Fruit fly (Drosophila melanogaster): ENCODE results near the gene Sod1.

Gene Sod1

DNA sequence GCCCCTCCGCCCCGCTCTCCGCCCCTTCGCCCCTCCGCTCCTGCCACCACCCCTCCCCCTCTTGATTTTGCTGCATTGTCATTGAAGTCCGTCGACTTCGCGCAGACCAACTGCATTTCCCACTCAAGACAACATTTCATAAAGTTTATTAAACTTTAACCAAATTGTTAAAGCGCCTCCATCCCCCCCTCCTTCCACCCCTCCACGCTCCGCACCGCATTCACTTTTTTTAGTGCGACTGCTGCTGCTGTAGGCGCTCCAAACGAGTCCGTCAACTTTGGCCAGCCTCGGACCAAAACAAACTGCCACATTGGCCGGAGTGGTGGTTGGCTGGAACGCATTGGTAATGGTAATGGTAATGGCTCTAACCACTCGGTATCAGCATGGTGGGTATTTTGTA is 25.3 kb upstream of the Sod1 start:
- peak; percentile 78 for TF ChIP-seq crol (GFP tag; IDR thresholded peaks at IDR 0.05)
- 0 out of 2 replicates have a peak, but pooled peaks have one; percentile 17 for TF ChIP-seq Drgx (GFP tag; IDR thresholded peaks at IDR 0.05)
- TF ChIP-seq Mrtf (GFP tag; IDR thresholded peaks at IDR 0.05), result no peak
- TF ChIP-seq ken (GFP tag; IDR thresholded peaks at IDR 0.05), result no peak
- 0 out of 2 replicates have a peak, but pooled peaks have one; percentile 17 for TF ChIP-seq bbx (GFP tag; IDR thresholded peaks at IDR 0.05; ENCODE audit: partially characterized antibody)

DNA sequence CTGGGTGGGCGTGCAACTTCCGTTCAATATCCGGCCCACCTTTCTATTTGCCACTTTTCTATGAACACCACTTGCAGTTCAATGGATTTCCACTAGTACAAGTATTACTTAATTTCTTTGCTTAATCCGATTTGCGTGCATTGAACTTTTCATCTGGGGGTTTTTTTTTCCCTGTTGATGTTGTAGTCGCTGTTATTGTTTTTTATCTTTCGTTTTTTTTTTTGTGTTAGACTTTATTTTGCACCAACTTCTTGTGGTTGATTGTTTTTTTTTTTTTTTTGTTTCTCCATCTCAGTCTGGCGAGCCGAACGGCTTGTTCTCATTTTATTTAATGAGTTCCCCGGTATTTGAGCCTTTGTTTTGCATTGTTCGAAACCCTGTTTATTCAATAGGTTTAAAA is 22.8 kb upstream of the Sod1 start:
- TF ChIP-seq pan (optimal IDR thresholded peaks at IDR 0.05) (no peak), pan (GFP tag; optimal IDR thresholded peaks at IDR 0.05 in 1 of 2, IDR thresholded peaks at IDR 0.05 in 1 of 2) (no peak), CG11093 (GFP tag; IDR thresholded peaks at IDR 0.05) (no peak), cg (GFP tag; optimal IDR thresholded peaks at IDR 0.05) (no peak), eve (GFP tag; optimal IDR thresholded peaks at IDR 0.05) (peak in 1 of 2 experiments; percentile 62), Myb (GFP tag; optimal IDR thresholded peaks at IDR 0.05) (no peak), Meics (GFP tag; optimal IDR thresholded peaks at IDR 0.05) (no peak), bsh (GFP tag; optimal IDR thresholded peaks at IDR 0.05) (peak in 1 of 2 experiments; percentile 2), gcm (GFP tag; optimal IDR thresholded peaks at IDR 0.05) (no peak)

DNA sequence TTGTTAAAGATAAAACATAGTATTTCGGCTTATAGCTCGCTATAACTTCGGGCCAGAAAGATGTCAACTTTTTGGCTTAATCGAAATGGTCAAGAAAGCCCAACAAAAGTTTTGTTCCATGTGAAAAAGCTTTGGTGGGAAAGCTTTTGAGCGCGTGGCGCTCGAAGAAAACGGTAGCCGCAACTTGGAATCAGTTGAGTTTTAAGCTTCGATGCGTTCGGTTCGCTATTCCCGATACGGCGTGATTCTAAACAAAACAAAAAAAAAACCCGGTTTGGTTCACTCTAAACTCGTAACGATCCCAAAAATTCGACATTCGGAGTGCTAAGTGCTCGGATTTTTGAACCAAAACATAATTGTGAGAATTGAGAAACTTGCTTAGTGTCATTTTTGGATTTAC is 22.3 kb upstream of the Sod1 start, which contains the start of gene IRSp53:
TSS of gene IRSp53 (plus strand) at position 204 of the 400 bp plus-strand sequence.
- TF ChIP-seq CG13287 (GFP tag; IDR thresholded peaks at IDR 0.05; ENCODE audit: partially characterized antibody), result peak; percentile 31; the same call in 1 of the 2 replicates
- no peak for TF ChIP-seq esg (GFP tag; conservative IDR thresholded peaks at IDR 0.05)
- peak; percentile 11 for TF ChIP-seq caup (GFP tag; optimal IDR thresholded peaks at IDR 0.05; ENCODE audit: severe bottlenecking)
- TF ChIP-seq Neu2 (GFP tag; optimal IDR thresholded peaks at IDR 0.05; ENCODE audit: borderline replicate concordance), result no peak
- 0 out of 2 replicates have a peak, but pooled peaks have one; percentile 17 for TF ChIP-seq Bgb (GFP tag; IDR thresholded peaks at IDR 0.05; ENCODE audit: partially characterized antibody)
- TF ChIP-seq ind (GFP tag; optimal IDR thresholded peaks at IDR 0.05), result no peak
- no peak for TF ChIP-seq HmgZ (tag; optimal IDR thresholded peaks at IDR 0.05)
- TF ChIP-seq CG13296 (GFP tag; optimal IDR thresholded peaks at IDR 0.05), result no peak
- TF ChIP-seq CG12942 (GFP tag; optimal IDR thresholded peaks at IDR 0.05), result no peak
- TF ChIP-seq Dek (tag; optimal IDR thresholded peaks at IDR 0.05), result no peak
- no peak for TF ChIP-seq fd102C (GFP tag; optimal IDR thresholded peaks at IDR 0.05)
- no peak for TF ChIP-seq unpg (GFP tag; optimal IDR thresholded peaks at IDR 0.05)
- no peak for TF ChIP-seq CG34376 (GFP tag; optimal IDR thresholded peaks at IDR 0.05)
- peak; percentile 37 for TF ChIP-seq sqz (GFP tag; optimal IDR thresholded peaks at IDR 0.05)
- TF ChIP-seq Jarid2 (GFP tag; optimal IDR thresholded peaks at IDR 0.05), result peak; percentile 79
- no peak for TF ChIP-seq ara (GFP tag; IDR thresholded peaks at IDR 0.05)
- TF ChIP-seq corto (GFP tag; optimal IDR thresholded peaks at IDR 0.05), result peak; percentile 0
- TF ChIP-seq lbe (GFP tag; optimal IDR thresholded peaks at IDR 0.05), result no peak
- no peak for TF ChIP-seq Atf-2 (GFP tag; optimal IDR thresholded peaks at IDR 0.05)
- no peak for TF ChIP-seq CG13424 (tag; optimal IDR thresholded peaks at IDR 0.05)
- TF ChIP-seq tna (GFP tag; IDR thresholded peaks at IDR 0.05; ENCODE audit: partially characterized antibody), result peak; percentile 38; the same call in 1 of the 2 replicates
- peak; percentile 51; the same call in 1 of the 2 replicates for TF ChIP-seq ato (GFP tag; IDR thresholded peaks at IDR 0.05; ENCODE audit: partially characterized antibody)
- 0 out of 2 replicates have a peak, but pooled peaks have one; percentile 5 for TF ChIP-seq Drgx (GFP tag; IDR thresholded peaks at IDR 0.05)
- no peak for TF ChIP-seq tll (GFP tag; optimal IDR thresholded peaks at IDR 0.05)
- peak; percentile 77 for TF ChIP-seq CTCF (GFP tag; optimal IDR thresholded peaks at IDR 0.05)
- TF ChIP-seq CG7987 (GFP tag; optimal IDR thresholded peaks at IDR 0.05), result peak; percentile 1
- no peak for TF ChIP-seq ranshi (GFP tag; IDR thresholded peaks at IDR 0.05)
- TF ChIP-seq sens (GFP tag), result peak; percentile 57
- peak; percentile 61 for TF ChIP-seq CG15514 (GFP tag; optimal IDR thresholded peaks at IDR 0.05)
- TF ChIP-seq gro (GFP tag; optimal IDR thresholded peaks at IDR 0.05), result peak; percentile 21
- TF ChIP-seq CG8944 (GFP tag; optimal IDR thresholded peaks at IDR 0.05), result no peak
- no peak for TF ChIP-seq Fer2 (tag; optimal IDR thresholded peaks at IDR 0.05)
- TF ChIP-seq Tbp (GFP tag; optimal IDR thresholded peaks at IDR 0.05), result no peak

All from whole organism, embryonic.